Fruit fly (Drosophila melanogaster): ENCODE data around the gene fzy.

- TF ChIP-seq CTCF (optimal IDR thresholded peaks at IDR 0.05) (no peak), CG8478 (optimal IDR thresholded peaks at IDR 0.05) (no peak)
These were observed 41.9 kb upstream of the fzy start for dm6 chr2L:16268869-16269231.

All from S2 (cell line).